Fruit fly (Drosophila melanogaster): ENCODE measurements around the gene Naa30B.

The Naa30B gene

DNA sequence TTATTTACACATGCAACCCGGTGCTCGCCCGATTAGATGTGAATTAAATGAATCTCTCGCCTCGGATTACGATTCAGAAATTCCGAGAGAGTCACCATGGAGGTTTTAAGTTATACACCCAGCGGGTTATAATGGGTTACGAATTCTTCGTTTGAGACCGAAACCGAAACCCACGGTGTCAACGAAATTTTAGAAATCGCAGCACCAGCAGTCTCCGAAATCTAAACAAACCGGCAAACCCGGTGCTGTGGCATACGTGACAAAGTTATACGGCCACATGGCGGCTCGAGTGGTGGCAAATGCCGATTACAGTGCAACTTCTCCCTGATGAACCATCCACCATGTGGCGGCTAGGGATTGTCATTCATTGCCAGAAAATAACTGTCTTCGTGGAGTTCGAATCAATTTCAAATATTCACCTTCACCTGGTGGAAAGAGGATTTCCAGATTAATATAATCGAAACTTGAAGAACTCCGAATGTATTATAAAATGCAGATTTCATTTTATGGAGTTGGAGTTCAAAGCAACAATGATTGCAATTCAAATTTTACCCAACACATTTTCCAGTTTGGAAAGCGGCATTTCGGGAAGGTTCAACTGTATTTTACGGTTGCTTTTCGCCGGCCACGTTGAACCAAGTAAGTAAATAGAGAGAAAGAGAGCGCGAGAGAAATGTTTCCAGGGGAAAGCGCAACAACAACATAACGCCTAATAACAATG lies 44.1 kb upstream of the Naa30B start (continued):
- TF ChIP-seq MBD-R2 (GFP tag; IDR thresholded peaks at IDR 0.05) (no peak), kah (GFP tag; optimal IDR thresholded peaks at IDR 0.05) (no peak), Mad (GFP tag; optimal IDR thresholded peaks at IDR 0.05) (peak; percentile 43), Lhr (GFP tag; optimal IDR thresholded peaks at IDR 0.05) (peak; percentile 58), h (optimal IDR thresholded peaks at IDR 0.05) (no peak), bowl (GFP tag; IDR thresholded peaks at IDR 0.05) (no peak), CG2120 (GFP tag; optimal IDR thresholded peaks at IDR 0.05) (peak; percentile 64), so (GFP tag; IDR thresholded peaks at IDR 0.05) (peak; percentile 78), Hmr (GFP tag; optimal IDR thresholded peaks at IDR 0.05) (peak; percentile 50), CG9727 (GFP tag; optimal IDR thresholded peaks at IDR 0.05) (peak; percentile 61), CG6689 (GFP tag; IDR thresholded peaks at IDR 0.05) (peak; percentile 59), CG11398 (GFP tag; optimal IDR thresholded peaks at IDR 0.05) (peak; percentile 76), CG4820 (GFP tag; optimal IDR thresholded peaks at IDR 0.05) (peak; percentile 53), Dll (GFP tag; IDR thresholded peaks at IDR 0.05; ENCODE audit: partially characterized antibody) (no peak), Trl (optimal IDR thresholded peaks at IDR 0.05) (peak; percentile 18 to 37), Trl (GFP tag; optimal IDR thresholded peaks at IDR 0.05) (peak; percentile 61), pros (GFP tag; optimal IDR thresholded peaks at IDR 0.05) (peak; percentile 53), hb (GFP tag; IDR thresholded peaks at IDR 0.05; ENCODE audit: partially characterized antibody) (no peak), CG9797 (GFP tag; optimal IDR thresholded peaks at IDR 0.05) (peak; percentile 8), dm (GFP tag; optimal IDR thresholded peaks at IDR 0.05) (peak; percentile 71), CG4730 (GFP tag; IDR thresholded peaks at IDR 0.05) (peak; percentile 41), zf30C (GFP tag; optimal IDR thresholded peaks at IDR 0.05) (no peak), CG10366 (GFP tag; IDR thresholded peaks at IDR 0.05) (no peak; the same call in 1 of the 2 replicates), tio (GFP tag; optimal IDR thresholded peaks at IDR 0.05) (peak; percentile 66), CG16779 (GFP tag; IDR thresholded peaks at IDR 0.05) (no peak), Meics (GFP tag; optimal IDR thresholded peaks at IDR 0.05) (peak; percentile 18), Aef1 (GFP tag; IDR thresholded peaks at IDR 0.05) (peak; percentile 37; the same call in 1 of the 3 replicates), Blimp-1 (GFP tag; optimal IDR thresholded peaks at IDR 0.05) (peak; percentile 78), CG15696 (tag; optimal IDR thresholded peaks at IDR 0.05) (peak; percentile 77), sim (GFP tag; IDR thresholded peaks at IDR 0.05) (0 out of 2 replicates have a peak, but pooled peaks have one; percentile 6), BEAF-32 (GFP tag; optimal IDR thresholded peaks at IDR 0.05) (no peak), zfh1 (GFP tag; IDR thresholded peaks at IDR 0.05) (peak; percentile 68), BtbVII (GFP tag; optimal IDR thresholded peaks at IDR 0.05) (peak; percentile 26), salm (tag; optimal IDR thresholded peaks at IDR 0.05) (peak; percentile 55), CG2875 (GFP tag; optimal IDR thresholded peaks at IDR 0.05) (peak; percentile 68), Neu2 (GFP tag; optimal IDR thresholded peaks at IDR 0.05; ENCODE audit: borderline replicate concordance) (no peak), Xbp1 (GFP tag; optimal IDR thresholded peaks at IDR 0.05) (peak; percentile 70), CG17829 (tag; optimal IDR thresholded peaks at IDR 0.05) (peak; percentile 84), Hey (tag; optimal IDR thresholded peaks at IDR 0.05) (no peak), trh (GFP tag; optimal IDR thresholded peaks at IDR 0.05) (peak; percentile 54), toy (GFP tag; IDR thresholded peaks at IDR 0.05) (no peak), CG4360 (GFP tag; IDR thresholded peaks at IDR 0.05) (peak; percentile 67; the same call in 1 of the 2 replicates), jing (GFP tag; optimal IDR thresholded peaks at IDR 0.05) (peak; percentile 51), CG34224 (GFP tag; IDR thresholded peaks at IDR 0.05; ENCODE audit: partially characterized antibody) (no peak), CG8388 (GFP tag; optimal IDR thresholded peaks at IDR 0.05) (peak; percentile 79), Mes4 (GFP tag; optimal IDR thresholded peaks at IDR 0.05) (peak; percentile 57), dan (GFP tag; IDR thresholded peaks at IDR 0.05) (no peak), dysf (GFP tag; IDR thresholded peaks at IDR 0.05) (peak; percentile 71), H2.0 (GFP tag; IDR thresholded peaks at IDR 0.05) (0 out of 2 replicates have a peak, but pooled peaks have one; percentile 14), slou (GFP tag; optimal IDR thresholded peaks at IDR 0.05) (no peak)

Data from whole organism, embryonic.